Worm (Caenorhabditis elegans): ENCODE data around the gene pes-8.

- TF ChIP-seq elt-1 (tag; optimal IDR thresholded peaks at IDR 0.05; ENCODE audit: borderline replicate concordance, insufficient read depth) (no peak), unc-39 (tag; optimal IDR thresholded peaks at IDR 0.05) (no peak), snpc-4 (tag; optimal IDR thresholded peaks at IDR 0.05) (no peak), nhr-28 (tag; optimal IDR thresholded peaks at IDR 0.05) (no peak)
Measured at ce11 chrX:9206731-9207130, 44.9 kb upstream of the pes-8 start.

Measured in whole organism, mixed stage, embryonic.